Worm (Caenorhabditis elegans) whole organism, L2 larva: ENCODE results near the gene srbc-7.

ENCODE experiments used
- F13H6.1 ChIP-seq: sonication (generic microtip); optimal IDR thresholded peaks from 2 replicates; lab custom pipeline; 2016; ENCODE audit warnings: missing genetic modification characterization, missing compliant biosample characterization
- Y55F3AM.14 ChIP-seq: fragments of 200-800 bp; sonication (Bioruptor generic); optimal IDR thresholded peaks from 2 replicates; lab custom pipeline; 2018; ENCODE audit warnings: mild to moderate bottlenecking, missing genetic modification characterization, missing compliant biosample characterization
- ZK546.5 ChIP-seq: sonication (generic microtip); optimal IDR thresholded peaks from 2 replicates; lab custom pipeline; 2017; ENCODE audit warnings: missing biosample characterization, missing genetic modification characterization
- ama-1 ChIP-seq: fragments of 150-350 bp; optimal IDR thresholded peaks from 2 replicates; lab custom pipeline; 2018; ENCODE audit warnings: inconsistent platforms
- dmd-4 ChIP-seq: sonication (generic microtip); optimal IDR thresholded peaks from 2 replicates; lab custom pipeline; 2017; ENCODE audit warnings: missing biosample characterization, missing genetic modification characterization
- egl-27 ChIP-seq: sonication (generic microtip); optimal IDR thresholded peaks from 3 replicates; lab custom pipeline; 2017; ENCODE audit warnings: missing biosample characterization, missing genetic modification reagents, missing genetic modification characterization
- elt-3 ChIP-seq: sonication (generic microtip); optimal IDR thresholded peaks from 2 replicates; lab custom pipeline; 2017; ENCODE audit warnings: missing biosample characterization, missing genetic modification characterization
- fos-1 ChIP-seq: fragments of 150-350 bp; optimal IDR thresholded peaks from 2 replicates; lab custom pipeline; 2014; ENCODE audit warnings: missing biosample characterization, missing genetic modification characterization
- lsy-2 ChIP-seq, 2 experiments: fragments of 150-350 bp in 1 of 2; sonication (generic microtip) in 1 of 2; optimal IDR thresholded peaks; 2 replicates each; lab custom pipeline; 2014 to 2017; ENCODE audit warnings: missing biosample characterization in 2 of 2, missing genetic modification characterization in 2 of 2
- nhr-23 ChIP-seq: fragments of 150-350 bp; optimal IDR thresholded peaks from 2 replicates; lab custom pipeline; 2014; ENCODE audit warnings: missing biosample characterization, missing genetic modification reagents, missing genetic modification characterization
- nhr-77 ChIP-seq: fragments of 150-350 bp; optimal IDR thresholded peaks from 2 replicates; lab custom pipeline; 2014; ENCODE audit warnings: missing biosample characterization, missing genetic modification characterization

- no peak for TF ChIP-seq dmd-4 (tag; lab: Kevin White, UChicago)
- TF ChIP-seq ama-1 (lab: Kevin White, UChicago): no peak
- TF ChIP-seq lsy-2 (tag; optimal IDR thresholded peaks at IDR 0.05; lab: Kevin White, UChicago): peak in 1 of 2 experiments; percentile 2
- no peak for TF ChIP-seq Y55F3AM.14 (GFP tag; lab: Kevin White, UChicago)
- no peak for TF ChIP-seq elt-3
- peak; percentile 55 for TF ChIP-seq fos-1
- no peak for TF ChIP-seq egl-27
- no peak for TF ChIP-seq nhr-23 (tag; lab: Kevin White, UChicago)
- peak; percentile 78 for TF ChIP-seq F13H6.1 (tag; lab: Kevin White, UChicago)
- TF ChIP-seq nhr-77 (tag; lab: Kevin White, UChicago): no peak
- no peak for TF ChIP-seq ZK546.5 (tag; lab: Kevin White, UChicago)
Measured at ce11 chrV:7465509-7465908, 21.9 kb downstream of the srbc-7 start, which contains the start of gene F25E5.1.
